Fruit fly (Drosophila melanogaster) whole organism, embryonic: ENCODE data around the gene ND-18.

ENCODE experiments used
- Adf1 ChIP-seq: fragments of 200-800 bp; sonication (Bioruptor generic); IDR thresholded peaks from 2 replicates; pipeline ENCODE4 v1.3.6; 2022; ENCODE audit warnings: missing biosample characterization, missing genetic modification characterization
- B-H2 ChIP-seq: fragments of 200-800 bp; sonication (Bioruptor generic); optimal IDR thresholded peaks from 2 replicates; lab custom pipeline; 2018; ENCODE audit warnings: missing biosample characterization, mild to moderate bottlenecking, missing genetic modification characterization
- BEAF-32 ChIP-seq: fragments of 200-800 bp; sonication (Bioruptor generic); optimal IDR thresholded peaks from 3 replicates; lab custom pipeline; 2017; ENCODE audit warnings: missing biosample characterization, missing genetic modification characterization, mild to moderate bottlenecking, moderate library complexity, missing genetic modification reagents
- CG10543 ChIP-seq: fragments of 200-800 bp; sonication (Bioruptor generic); optimal IDR thresholded peaks from 3 replicates; lab custom pipeline; 2017; ENCODE audit warnings: missing biosample characterization, mild to moderate bottlenecking, missing genetic modification characterization, moderate library complexity
- CG14441 ChIP-seq: fragments of 200-800 bp; sonication (Bioruptor generic); IDR thresholded peaks from 2 replicates; pipeline ENCODE4 v1.3.6; 2022; ENCODE audit warnings: missing biosample characterization, missing genetic modification characterization
- CG15269 ChIP-seq: fragments of 200-800 bp; sonication (Bioruptor generic); optimal IDR thresholded peaks from 2 replicates; lab custom pipeline; 2018; ENCODE audit warnings: missing biosample characterization, mild to moderate bottlenecking, missing genetic modification characterization, moderate library complexity
- CG1529 ChIP-seq: fragments of 200-800 bp; sonication (Bioruptor generic); optimal IDR thresholded peaks from 3 replicates; lab custom pipeline; 2018; ENCODE audit warnings: missing biosample characterization, missing genetic modification characterization
- CG16815 ChIP-seq: fragments of 200-800 bp; sonication (Bioruptor generic); optimal IDR thresholded peaks from 3 replicates; lab custom pipeline; 2017; ENCODE audit warnings: missing biosample characterization, mild to moderate bottlenecking, missing genetic modification characterization
- CG2202 ChIP-seq: fragments of 200-800 bp; sonication (Bioruptor generic); optimal IDR thresholded peaks from 2 replicates; lab custom pipeline; 2018; ENCODE audit warnings: missing biosample characterization, mild to moderate bottlenecking, missing genetic modification characterization
- CG32772 ChIP-seq: fragments of 200-800 bp; sonication (Bioruptor generic); IDR thresholded peaks from 2 replicates; pipeline ENCODE4 v1.3.6; 2022; ENCODE audit warnings: missing biosample characterization, missing genetic modification characterization
- CG4360 ChIP-seq: fragments of 200-800 bp; sonication (Bioruptor generic); IDR thresholded peaks from 2 replicates; pipeline ENCODE4 v1.3.6; 2022; ENCODE audit warnings: missing biosample characterization, missing genetic modification characterization
- CG4730 ChIP-seq: fragments of 200-800 bp; sonication (Bioruptor generic); IDR thresholded peaks from 2 replicates; pipeline ENCODE4 v1.3.6; 2022; ENCODE audit warnings: missing biosample characterization, missing genetic modification characterization
- CG6654 ChIP-seq: fragments of 200-800 bp; sonication (Bioruptor generic); optimal IDR thresholded peaks from 2 replicates; lab custom pipeline; 2017; ENCODE audit warnings: missing biosample characterization, mild to moderate bottlenecking, missing genetic modification characterization
- CG6765 ChIP-seq: fragments of 200-800 bp; sonication (Bioruptor generic); optimal IDR thresholded peaks from 3 replicates; lab custom pipeline; 2017; ENCODE audit warnings: missing biosample characterization, mild to moderate bottlenecking, missing genetic modification characterization
- CG8290 ChIP-seq, 3 experiments: fragments of 200-800 bp; sonication (Bioruptor generic); optimal IDR thresholded peaks; 2 replicates each; lab custom pipeline; 2016 to 2019; ENCODE audit warnings: missing biosample characterization in 3 of 3, missing genetic modification characterization in 3 of 3, mild to moderate bottlenecking in 2 of 3, moderate library complexity in 1 of 3
- CG9437 ChIP-seq: fragments of 200-800 bp; sonication (Bioruptor generic); optimal IDR thresholded peaks from 2 replicates; lab custom pipeline; 2018; ENCODE audit warnings: missing biosample characterization, mild to moderate bottlenecking, missing genetic modification characterization
- CG9932 ChIP-seq: fragments of 200-800 bp; sonication (Bioruptor generic); IDR thresholded peaks from 2 replicates; pipeline ENCODE4 v1.3.6; 2022; ENCODE audit warnings: missing biosample characterization, missing genetic modification characterization
- D19B ChIP-seq: fragments of 200-800 bp; sonication (Bioruptor generic); optimal IDR thresholded peaks from 2 replicates; lab custom pipeline; 2017; ENCODE audit warnings: missing biosample characterization, mild to moderate bottlenecking, missing genetic modification characterization
- Deaf1 ChIP-seq: fragments of 200-800 bp; optimal IDR thresholded peaks from 3 replicates; lab custom pipeline; 2019; ENCODE audit warnings: missing biosample characterization, mild to moderate bottlenecking, missing genetic modification characterization, moderate library complexity
- Dip2 ChIP-seq: fragments of 200-800 bp; sonication (Bioruptor generic); IDR thresholded peaks from 2 replicates; pipeline ENCODE4 v1.3.6; 2022; ENCODE audit warnings: missing biosample characterization, missing genetic modification characterization
- Fer1 ChIP-seq: fragments of 200-800 bp; sonication (Bioruptor generic); optimal IDR thresholded peaks from 2 replicates; lab custom pipeline; 2017; ENCODE audit warnings: missing biosample characterization, mild to moderate bottlenecking, missing genetic modification characterization
- HLH4C ChIP-seq: fragments of 200-800 bp; sonication (Bioruptor generic); IDR thresholded peaks from 3 replicates; pipeline ENCODE4 v1.3.6; 2022; ENCODE audit warnings: missing biosample characterization, missing genetic modification characterization; ENCODE audit not compliant: partially characterized antibody
- HLHmδ ChIP-seq: fragments of 200-800 bp; sonication (Bioruptor generic); optimal IDR thresholded peaks from 2 replicates; lab custom pipeline; 2018; ENCODE audit warnings: missing biosample characterization, mild to moderate bottlenecking, missing genetic modification characterization, moderate library complexity
- Nf-YA ChIP-seq: fragments of 200-800 bp; sonication (Bioruptor generic); IDR thresholded peaks from 2 replicates; pipeline ENCODE4 v1.3.6; 2022; ENCODE audit warnings: missing biosample characterization, missing genetic modification characterization
- Six4 ChIP-seq: fragments of 200-800 bp; sonication (Bioruptor generic); optimal IDR thresholded peaks from 2 replicates; lab custom pipeline; 2016; ENCODE audit warnings: missing biosample characterization, missing genetic modification characterization
- ac ChIP-seq: fragments of 200-800 bp; sonication (Bioruptor generic); optimal IDR thresholded peaks from 3 replicates; lab custom pipeline; 2017; ENCODE audit warnings: missing biosample characterization, mild to moderate bottlenecking, missing genetic modification characterization
- al ChIP-seq: fragments of 200-800 bp; sonication (Bioruptor generic); IDR thresholded peaks from 2 replicates; pipeline ENCODE4 v1.3.6; 2022; ENCODE audit warnings: missing biosample characterization, missing genetic modification characterization
- bigmax ChIP-seq: fragments of 200-800 bp; sonication (Bioruptor generic); optimal IDR thresholded peaks from 2 replicates; lab custom pipeline; 2018; ENCODE audit warnings: missing biosample characterization, mild to moderate bottlenecking, missing genetic modification characterization
- cato ChIP-seq: fragments of 200-800 bp; sonication (Bioruptor generic); optimal IDR thresholded peaks from 2 replicates; lab custom pipeline; 2016; ENCODE audit warnings: missing biosample characterization, missing genetic modification characterization, borderline replicate concordance
- cg ChIP-seq: fragments of 200-800 bp; sonication (Bioruptor generic); optimal IDR thresholded peaks from 3 replicates; lab custom pipeline; 2019; ENCODE audit warnings: missing biosample characterization, mild to moderate bottlenecking, missing genetic modification characterization, moderate library complexity
- corto ChIP-seq: fragments of 200-800 bp; sonication (Bioruptor generic); optimal IDR thresholded peaks from 2 replicates; lab custom pipeline; 2016; ENCODE audit warnings: missing biosample characterization, mild to moderate bottlenecking, missing genetic modification characterization, moderate library complexity
- crol ChIP-seq: fragments of 200-800 bp; sonication (Bioruptor generic); IDR thresholded peaks from 2 replicates; pipeline ENCODE4 v1.3.6; 2022; ENCODE audit warnings: missing biosample characterization, missing genetic modification characterization
- dan ChIP-seq: fragments of 200-800 bp; sonication (Bioruptor generic); IDR thresholded peaks from 2 replicates; pipeline ENCODE4 v1.3.6; 2022; ENCODE audit warnings: missing biosample characterization, missing genetic modification characterization
- dimm ChIP-seq: fragments of 200-800 bp; sonication (Bioruptor generic); IDR thresholded peaks from 2 replicates; pipeline ENCODE4 v1.3.6; 2022; ENCODE audit warnings: missing biosample characterization, missing genetic modification characterization
- ems ChIP-seq: fragments of 200-800 bp; sonication (Bioruptor generic); optimal IDR thresholded peaks from 3 replicates; lab custom pipeline; 2016; ENCODE audit warnings: missing biosample characterization, missing genetic modification characterization
- esg ChIP-seq: fragments of 200-800 bp; sonication (Bioruptor generic); conservative IDR thresholded peaks from 2 replicates; pipeline ENCODE4 v1.3.6; 2022; ENCODE audit warnings: missing biosample characterization, missing genetic modification characterization
- fd3F ChIP-seq: fragments of 200-800 bp; sonication (Bioruptor generic); optimal IDR thresholded peaks from 2 replicates; lab custom pipeline; 2018; ENCODE audit warnings: missing biosample characterization, mild to moderate bottlenecking, missing genetic modification characterization, moderate library complexity
- h ChIP-seq: fragments of >200 bp; optimal IDR thresholded peaks from 2 replicates; lab custom pipeline; 2017
- hb ChIP-seq: fragments of 200-800 bp; sonication (Bioruptor generic); IDR thresholded peaks from 3 replicates; pipeline ENCODE4 v1.3.6; 2022; ENCODE audit warnings: missing biosample characterization, missing genetic modification characterization; ENCODE audit not compliant: partially characterized antibody
- kni ChIP-seq: fragments of 200-800 bp; sonication (Bioruptor generic); optimal IDR thresholded peaks from 3 replicates; lab custom pipeline; 2017; ENCODE audit warnings: mild to moderate bottlenecking, missing biosample characterization, missing genetic modification reagents, missing genetic modification characterization
- nau ChIP-seq: fragments of 200-800 bp; sonication (Bioruptor generic); optimal IDR thresholded peaks from 3 replicates; lab custom pipeline; 2017; ENCODE audit warnings: missing biosample characterization, mild to moderate bottlenecking, missing genetic modification characterization, missing genetic modification reagents
- pnt ChIP-seq: fragments of 200-800 bp; sonication (Bioruptor generic); optimal IDR thresholded peaks from 3 replicates; lab custom pipeline; 2016; ENCODE audit warnings: missing biosample characterization, missing genetic modification characterization
- psq ChIP-seq: fragments of 200-800 bp; sonication (Bioruptor generic); optimal IDR thresholded peaks from 2 replicates; lab custom pipeline; 2017; ENCODE audit warnings: missing biosample characterization, missing genetic modification characterization
- pum ChIP-seq: fragments of 200-800 bp; sonication (Bioruptor generic); optimal IDR thresholded peaks from 2 replicates; lab custom pipeline; 2016; ENCODE audit warnings: missing biosample characterization, missing genetic modification characterization
- pzg ChIP-seq: fragments of 200-800 bp; sonication (Bioruptor generic); optimal IDR thresholded peaks from 3 replicates; lab custom pipeline; 2018; ENCODE audit warnings: missing biosample characterization, mild to moderate bottlenecking, missing genetic modification characterization, moderate library complexity
- slou ChIP-seq: fragments of 200-800 bp; sonication (Bioruptor generic); optimal IDR thresholded peaks from 3 replicates; lab custom pipeline; 2016; ENCODE audit warnings: missing biosample characterization, missing genetic modification characterization
- sob ChIP-seq: fragments of 200-800 bp; sonication (Bioruptor generic); IDR thresholded peaks from 2 replicates; pipeline ENCODE4 v1.3.6; 2022; ENCODE audit warnings: missing biosample characterization, missing genetic modification characterization
- sqz ChIP-seq: fragments of 200-800 bp; sonication (Bioruptor generic); optimal IDR thresholded peaks from 3 replicates; lab custom pipeline; 2018; ENCODE audit warnings: missing biosample characterization, mild to moderate bottlenecking, missing genetic modification characterization
- twi ChIP-seq: fragments of 200-800 bp; optimal IDR thresholded peaks from 2 replicates; lab custom pipeline; 2019; ENCODE audit warnings: missing biosample characterization, mild to moderate bottlenecking, missing genetic modification characterization, moderate library complexity

Gene ND-18

dm6 chrX:19496808-19497259 lies 4.6 kb downstream of the ND-18 start (continued):
- TF ChIP-seq pum (GFP tag; lab: Kevin White, UChicago) (no peak), pnt (GFP tag; lab: Kevin White, UChicago) (no peak), sqz (GFP tag; lab: Kevin White, UChicago) (no peak), Fer1 (GFP tag; lab: Kevin White, UChicago) (peak; percentile 37), twi (no peak), Six4 (GFP tag; lab: Kevin White, UChicago) (no peak), psq (GFP tag; lab: Kevin White, UChicago) (peak; percentile 80), slou (GFP tag; lab: Kevin White, UChicago) (no peak), HLH4C (GFP tag; lab: Robert Waterston, UW) (peak; percentile 52; the same call in 2 of the 3 replicates), fd3F (GFP tag; lab: Kevin White, UChicago) (no peak), cg (GFP tag; lab: Kevin White, UChicago) (peak; percentile 94), Dip2 (GFP tag; lab: Robert Waterston, UW) (no peak), Adf1 (GFP tag; lab: Robert Waterston, UW) (peak; percentile 29), CG8290 (GFP tag; optimal IDR thresholded peaks at IDR 0.05; lab: Kevin White, UChicago) (peak; percentile 44), CG8290 (tag; optimal IDR thresholded peaks at IDR 0.05; lab: Kevin White, UChicago) (peak; percentile 4 to 69), dan (GFP tag; lab: Robert Waterston, UW) (no peak), BEAF-32 (GFP tag; lab: Kevin White, UChicago) (peak; percentile 76), CG1529 (GFP tag; lab: Kevin White, UChicago) (no peak), CG4360 (GFP tag; lab: Robert Waterston, UW) (peak; percentile 80), CG9437 (GFP tag; lab: Kevin White, UChicago) (no peak), hb (no peak)
- TF ChIP-seq, all 482 proteins: peak for 127

DNA sequence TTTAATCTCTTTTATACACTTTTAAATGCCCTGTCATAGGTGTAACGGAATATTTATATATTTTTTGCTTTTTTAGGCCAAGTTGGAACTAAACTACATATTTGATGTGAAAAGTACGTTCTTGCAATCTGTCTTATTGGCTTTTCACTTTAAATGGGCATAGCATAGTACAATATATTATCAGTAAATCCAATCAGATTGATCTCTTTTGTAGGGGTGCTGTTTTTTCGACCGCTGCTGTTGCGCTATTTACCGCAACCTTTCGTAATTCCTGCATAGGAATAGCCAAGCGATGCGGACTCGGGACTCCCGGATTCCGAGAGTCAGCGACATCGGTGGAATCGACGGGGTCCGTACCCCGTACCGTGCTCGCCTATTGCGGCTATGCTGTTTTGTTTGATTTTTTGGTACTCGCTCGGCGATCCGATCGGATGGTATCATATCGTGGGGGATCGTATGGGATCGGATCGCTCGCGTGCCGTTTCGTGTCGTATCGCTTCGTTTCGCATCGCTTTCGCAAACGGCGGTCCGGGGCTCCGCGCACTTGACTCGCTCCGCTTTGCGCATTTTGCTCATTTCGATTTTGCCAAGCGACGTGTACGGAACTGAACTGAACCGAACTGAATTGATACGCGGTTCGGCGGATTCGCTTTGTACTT lies 5.7 kb downstream of the ND-18 start:
- TF ChIP-seq bigmax (GFP tag; lab: Kevin White, UChicago) = no peak
- no peak for TF ChIP-seq corto
- no peak for TF ChIP-seq nau
- TF ChIP-seq B-H2 (GFP tag; lab: Kevin White, UChicago) = peak; percentile 27
- no peak for TF ChIP-seq HLHmδ
- no peak for TF ChIP-seq ems
- TF ChIP-seq D19B (GFP tag; lab: Kevin White, UChicago) = peak; percentile 98
- peak; percentile 98 for TF ChIP-seq CG10543 (GFP tag; lab: Kevin White, UChicago)
- TF ChIP-seq esg (GFP tag; lab: Robert Waterston, UW) = no peak
- TF ChIP-seq Nf-YA (GFP tag; lab: Robert Waterston, UW) = no peak
- no peak for TF ChIP-seq Dip2 (GFP tag; lab: Robert Waterston, UW)
- no peak for TF ChIP-seq CG4730 (GFP tag; lab: Robert Waterston, UW)
- TF ChIP-seq CG32772 = no peak
- no peak for TF ChIP-seq al (GFP tag; lab: Robert Waterston, UW)
- 0 out of 2 replicates have a peak, but pooled peaks have one; percentile 5 for TF ChIP-seq CG14441
- no peak for TF ChIP-seq CG15269
- TF ChIP-seq h (lab: Kevin White, UChicago) = no peak
- peak; percentile 16 for TF ChIP-seq CG6765 (GFP tag; lab: Kevin White, UChicago)
- no peak for TF ChIP-seq cato (GFP tag; lab: Kevin White, UChicago)
- TF ChIP-seq sob (GFP tag; lab: Robert Waterston, UW) = peak; percentile 39; the same call in 1 of the 2 replicates
- TF ChIP-seq CG6654 = no peak
- TF ChIP-seq kni (GFP tag; lab: Kevin White, UChicago) = no peak
- TF ChIP-seq dimm = no peak
- peak; percentile 15 for TF ChIP-seq pzg (GFP tag; lab: Kevin White, UChicago)
- no peak for TF ChIP-seq CG2202 (tag; lab: Kevin White, UChicago)
- no peak for TF ChIP-seq CG16815
- TF ChIP-seq Deaf1 (tag; lab: Kevin White, UChicago) = peak; percentile 98
- TF ChIP-seq CG9932 (GFP tag; lab: Robert Waterston, UW) = peak; percentile 63
- TF ChIP-seq ac (GFP tag; lab: Kevin White, UChicago) = no peak
- no peak for TF ChIP-seq crol (GFP tag; lab: Robert Waterston, UW)
